Fruit fly (Drosophila melanogaster) whole organism, embryonic: ENCODE results near the gene Acp32CD.

Experiments
- CG11504 ChIP-seq: fragments of 200-800 bp; sonication (Bioruptor generic); optimal IDR thresholded peaks from 3 replicates; lab custom pipeline; 2019; ENCODE audit warnings: missing biosample characterization, mild to moderate bottlenecking, missing genetic modification characterization, moderate library complexity
- CG2120 ChIP-seq: fragments of 200-800 bp; sonication (Bioruptor generic); optimal IDR thresholded peaks from 3 replicates; lab custom pipeline; 2016; ENCODE audit warnings: missing biosample characterization, missing genetic modification characterization
- CG3995 ChIP-seq: fragments of 200-800 bp; sonication (Bioruptor generic); optimal IDR thresholded peaks from 3 replicates; lab custom pipeline; 2016; ENCODE audit warnings: missing biosample characterization, missing genetic modification characterization
- CG4360 ChIP-seq: fragments of 200-800 bp; sonication (Bioruptor generic); IDR thresholded peaks from 2 replicates; pipeline ENCODE4 v1.3.6; 2022; ENCODE audit warnings: missing biosample characterization, missing genetic modification characterization
- CoRest ChIP-seq: fragments of 200-800 bp; sonication (Bioruptor generic); optimal IDR thresholded peaks from 3 replicates; lab custom pipeline; 2018; ENCODE audit warnings: missing biosample characterization, mild to moderate bottlenecking, missing genetic modification characterization, moderate library complexity
- Drgx ChIP-seq: fragments of 200-800 bp; sonication (Bioruptor generic); IDR thresholded peaks from 2 replicates; pipeline ENCODE4 v1.3.6; 2022; ENCODE audit warnings: missing biosample characterization, missing genetic modification characterization
- Six4 ChIP-seq: fragments of 200-800 bp; sonication (Bioruptor generic); optimal IDR thresholded peaks from 2 replicates; lab custom pipeline; 2016; ENCODE audit warnings: missing biosample characterization, missing genetic modification characterization
- esg ChIP-seq: fragments of 200-800 bp; sonication (Bioruptor generic); conservative IDR thresholded peaks from 2 replicates; pipeline ENCODE4 v1.3.6; 2022; ENCODE audit warnings: missing biosample characterization, missing genetic modification characterization
- org-1 ChIP-seq: fragments of 200-800 bp; sonication (Bioruptor generic); optimal IDR thresholded peaks from 2 replicates; lab custom pipeline; 2017; ENCODE audit warnings: missing biosample characterization, missing genetic modification characterization

Acp32CD gene

dm6 chr2L:11065106-11065878 lies 49.9 kb downstream of the Acp32CD start (continued):
- TF ChIP-seq CoRest (tag; lab: Kevin White, UChicago) = peak; percentile 58
- TF ChIP-seq Drgx (GFP tag; lab: Robert Waterston, UW) = peak; percentile 74; the same call in 1 of the 2 replicates
- TF ChIP-seq org-1 = peak; percentile 8
- TF ChIP-seq CG11504 (tag; lab: Kevin White, UChicago) = peak; percentile 44
- TF ChIP-seq CG3995 (GFP tag; lab: Kevin White, UChicago) = peak; percentile 2
- peak; percentile 26; the same call in 1 of the 2 replicates for TF ChIP-seq CG4360 (GFP tag; lab: Robert Waterston, UW)
- TF ChIP-seq CG2120 (GFP tag; lab: Kevin White, UChicago) = peak; percentile 63
- 0 out of 2 replicates have a peak, but pooled peaks have one; percentile 21 for TF ChIP-seq esg (GFP tag; lab: Robert Waterston, UW)
- no peak for TF ChIP-seq Six4 (GFP tag; lab: Kevin White, UChicago)
